Worm (Caenorhabditis elegans) whole organism, young adult: ENCODE data around the gene acn-1.

Experiments used
- B0019.2 ChIP-seq: fragments of 200-800 bp; sonication (Bioruptor generic); conservative IDR thresholded peaks from 2 replicates; pipeline ENCODE4 v1.3.6; 2022; ENCODE audit warnings: missing genetic modification reagents, missing genetic modification characterization, missing compliant biosample characterization
- B0261.1 ChIP-seq: sonication (generic microtip); optimal IDR thresholded peaks from 2 replicates; lab custom pipeline; 2016; ENCODE audit warnings: mild to moderate bottlenecking, missing genetic modification characterization, moderate library complexity, missing compliant biosample characterization
- B0336.3 ChIP-seq: fragments of 200-800 bp; sonication (Bioruptor generic); IDR thresholded peaks from 2 replicates; pipeline ENCODE4 v1.3.6; 2022; ENCODE audit warnings: missing genetic modification characterization, missing compliant biosample characterization
- F23B12.7 ChIP-seq: sonication (generic microtip); optimal IDR thresholded peaks from 2 replicates; lab custom pipeline; 2017; ENCODE audit warnings: missing genetic modification characterization, mild to moderate bottlenecking, missing compliant biosample characterization, antibody characterized with exemption, moderate library complexity; ENCODE audit not compliant: insufficient read depth
- F52B5.7 ChIP-seq: sonication (generic microtip); optimal IDR thresholded peaks from 2 replicates; lab custom pipeline; 2016; ENCODE audit warnings: mild to moderate bottlenecking, missing genetic modification characterization, missing compliant biosample characterization
- Y53G8AR.9 ChIP-seq: fragments of 200-800 bp; sonication (Bioruptor generic); conservative IDR thresholded peaks from 2 replicates; pipeline ENCODE4 v1.3.6; 2022; ENCODE audit warnings: missing genetic modification reagents, missing genetic modification characterization, missing compliant biosample characterization
- Y95B8A.8 ChIP-seq: fragments of 200-800 bp; sonication (Bioruptor generic); IDR thresholded peaks from 2 replicates; pipeline ENCODE4 v1.3.6; 2022; ENCODE audit warnings: missing genetic modification reagents, missing genetic modification characterization, missing compliant biosample characterization
- ama-1 ChIP-seq, 3 experiments: fragments of 150-350 bp in 1 of 3; sonication (generic microtip) in 2 of 3; optimal IDR thresholded peaks; 2 replicates each; lab custom pipeline; 2014 to 2018; ENCODE audit warnings: missing biosample characterization in 2 of 3, missing genetic modification characterization in 2 of 3, missing genetic modification reagents in 2 of 3
- aptf-2 ChIP-seq: fragments of 200-800 bp; sonication (Bioruptor generic); conservative IDR thresholded peaks from 2 replicates; pipeline ENCODE4 v1.3.6; 2022; ENCODE audit warnings: missing genetic modification reagents, missing genetic modification characterization, missing compliant biosample characterization
- aptf-3 ChIP-seq: fragments of 200-800 bp; sonication (Bioruptor generic); IDR thresholded peaks from 2 replicates; pipeline ENCODE4 v1.3.6; 2022; ENCODE audit warnings: missing genetic modification characterization, missing compliant biosample characterization
- bed-1 ChIP-seq: fragments of 200-800 bp; sonication (Bioruptor generic); IDR thresholded peaks from 2 replicates; pipeline ENCODE4 v1.3.6; 2022; ENCODE audit warnings: missing genetic modification reagents, missing genetic modification characterization, missing compliant biosample characterization
- ccch-3 ChIP-seq: fragments of 200-800 bp; sonication (Bioruptor generic); optimal IDR thresholded peaks from 2 replicates; lab custom pipeline; 2018; ENCODE audit warnings: mild to moderate bottlenecking, missing genetic modification characterization, missing compliant biosample characterization
- cebp-2 ChIP-seq: fragments of 200-800 bp; sonication (Bioruptor generic); IDR thresholded peaks from 2 replicates; pipeline ENCODE4 v1.3.6; 2022; ENCODE audit warnings: missing genetic modification characterization, missing compliant biosample characterization
- ceh-40 ChIP-seq: fragments of 200-800 bp; sonication (Bioruptor generic); IDR thresholded peaks from 2 replicates; pipeline ENCODE4 v1.3.6; 2022; ENCODE audit warnings: missing genetic modification characterization, missing compliant biosample characterization
- ceh-79 ChIP-seq: sonication (generic microtip); optimal IDR thresholded peaks from 2 replicates; lab custom pipeline; 2017; ENCODE audit warnings: mild to moderate bottlenecking, missing genetic modification characterization, missing compliant biosample characterization
- dox-1 ChIP-seq: fragments of 200-800 bp; sonication (Bioruptor generic); IDR thresholded peaks from 2 replicates; pipeline ENCODE4 v1.3.6; 2022; ENCODE audit warnings: missing genetic modification reagents, missing genetic modification characterization, missing compliant biosample characterization
- dpff-1 ChIP-seq: sonication (generic microtip); optimal IDR thresholded peaks from 2 replicates; lab custom pipeline; 2017; ENCODE audit warnings: mild to moderate bottlenecking, missing genetic modification characterization, missing compliant biosample characterization
- efl-1 ChIP-seq: fragments of 150-350 bp; optimal IDR thresholded peaks from 2 replicates; lab custom pipeline; 2014; ENCODE audit warnings: missing biosample characterization, missing genetic modification reagents, missing genetic modification characterization
- hlh-12 ChIP-seq: sonication (generic microtip); optimal IDR thresholded peaks from 2 replicates; lab custom pipeline; 2016; ENCODE audit warnings: missing genetic modification characterization, missing compliant biosample characterization
- hmg-20 ChIP-seq: fragments of 200-800 bp; sonication (Bioruptor generic); IDR thresholded peaks from 2 replicates; pipeline ENCODE4 v1.3.6; 2022; ENCODE audit warnings: missing genetic modification reagents, missing genetic modification characterization, missing compliant biosample characterization
- lin-35 ChIP-seq, 3 experiments: fragments of 150-350 bp in 2 of 3; sonication (generic microtip) in 1 of 3; optimal IDR thresholded peaks; 2 replicates each; lab custom pipeline; 2014 to 2018; ENCODE audit warnings: missing biosample characterization in 3 of 3, missing genetic modification characterization in 3 of 3, missing genetic modification reagents in 3 of 3
- lsl-1 ChIP-seq: fragments of 200-800 bp; sonication (Bioruptor generic); optimal IDR thresholded peaks from 2 replicates; lab custom pipeline; 2018; ENCODE audit warnings: mild to moderate bottlenecking, missing genetic modification characterization, moderate library complexity, missing compliant biosample characterization
- madf-6 ChIP-seq: fragments of 200-800 bp; sonication (Bioruptor generic); IDR thresholded peaks from 2 replicates; pipeline ENCODE4 v1.3.6; 2022; ENCODE audit warnings: missing genetic modification reagents, missing genetic modification characterization, missing compliant biosample characterization
- nhr-179 ChIP-seq: sonication (generic microtip); optimal IDR thresholded peaks from 2 replicates; lab custom pipeline; 2016; ENCODE audit warnings: mild to moderate bottlenecking, missing genetic modification characterization, missing compliant biosample characterization
- nhr-80 ChIP-seq: sonication (generic microtip); optimal IDR thresholded peaks from 2 replicates; lab custom pipeline; 2016; ENCODE audit warnings: missing genetic modification characterization, missing compliant biosample characterization
- repo-1 ChIP-seq: sonication (generic microtip); optimal IDR thresholded peaks from 2 replicates; lab custom pipeline; 2017; ENCODE audit warnings: mild to moderate bottlenecking, missing genetic modification characterization, missing compliant biosample characterization
- rpc-1 ChIP-seq, 2 experiments: fragments of 150-350 bp in 1 of 2; sonication (generic microtip) in 1 of 2; optimal IDR thresholded peaks; 2 replicates each; lab custom pipeline; 2014 to 2018; ENCODE audit warnings: missing biosample characterization in 1 of 2, missing genetic modification characterization in 1 of 2, missing genetic modification reagents in 1 of 2, missing genotype in 1 of 2
- snpc-3.4 ChIP-seq: sonication (generic microtip); optimal IDR thresholded peaks from 2 replicates; lab custom pipeline; 2017; ENCODE audit warnings: missing genetic modification characterization, mild to moderate bottlenecking, missing compliant biosample characterization, antibody characterized with exemption, moderate library complexity, missing genotype, missing genetic modification reagents
- tbp1 ChIP-seq: fragments of 200-800 bp; sonication (Bioruptor generic); optimal IDR thresholded peaks from 2 replicates; lab custom pipeline; 2018; ENCODE audit warnings: mild to moderate bottlenecking, missing genetic modification characterization, missing compliant biosample characterization
- tlf-1 ChIP-seq: fragments of 200-800 bp; sonication (Bioruptor generic); optimal IDR thresholded peaks from 2 replicates; lab custom pipeline; 2018; ENCODE audit warnings: mild to moderate bottlenecking, missing genetic modification characterization, missing compliant biosample characterization
- unc-130 ChIP-seq: sonication (generic microtip); optimal IDR thresholded peaks from 2 replicates; lab custom pipeline; 2016; ENCODE audit warnings: missing genetic modification reagents, missing genetic modification characterization, missing compliant biosample characterization
- unc-62 ChIP-seq: fragments of 150-350 bp; optimal IDR thresholded peaks from 2 replicates; lab custom pipeline; 2014; ENCODE audit warnings: missing biosample characterization, missing genetic modification reagents, missing genetic modification characterization
- xnd-1 ChIP-seq: sonication (generic microtip); optimal IDR thresholded peaks from 2 replicates; lab custom pipeline; 2016; ENCODE audit warnings: missing genotype, missing genetic modification reagents, missing genetic modification characterization, missing compliant biosample characterization
- zfh-2 ChIP-seq: fragments of 200-800 bp; sonication (Bioruptor generic); conservative IDR thresholded peaks from 2 replicates; pipeline ENCODE4 v1.3.6; 2022; ENCODE audit warnings: missing genetic modification reagents, missing genetic modification characterization, missing compliant biosample characterization
- ztf-25 ChIP-seq: fragments of 200-800 bp; sonication (Bioruptor generic); IDR thresholded peaks from 2 replicates; pipeline ENCODE4 v1.3.6; 2022; ENCODE audit warnings: missing genetic modification reagents, missing genetic modification characterization, missing compliant biosample characterization

Gene acn-1

DNA sequence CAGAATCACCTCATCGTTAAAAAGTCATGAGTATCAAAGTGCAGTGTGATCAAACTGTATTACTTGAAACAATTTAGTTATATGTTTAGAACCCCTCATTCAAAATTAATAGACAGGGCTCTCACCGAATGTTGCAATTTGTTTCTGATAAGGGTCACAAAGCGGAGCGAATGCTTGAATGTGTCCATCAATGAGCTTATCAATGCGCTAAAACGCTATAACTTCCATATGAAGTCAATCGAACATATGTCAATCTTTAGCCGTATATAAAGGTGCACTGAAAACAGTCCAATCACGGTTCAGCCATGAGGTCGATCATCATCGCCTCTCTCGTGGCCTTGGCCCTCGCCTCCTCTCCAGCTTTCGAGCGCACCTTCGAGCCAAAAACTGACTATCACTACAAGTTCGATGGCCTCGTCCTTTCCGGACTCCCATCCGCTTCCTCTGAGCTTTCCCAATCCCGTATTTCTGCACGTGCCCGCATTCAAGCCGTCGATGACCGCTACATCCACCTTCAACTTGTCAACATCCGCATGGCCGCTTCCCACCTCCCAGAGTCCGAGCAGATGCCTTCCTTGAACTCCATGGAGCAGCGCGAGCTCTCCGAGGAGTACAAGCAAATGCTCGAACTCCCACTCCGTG lies 4.0 kb upstream of the acn-1 start, which contains the start of gene vit-2 (continued):
- TF ChIP-seq tlf-1 (GFP tag; lab: Kevin White, UChicago) = no peak
- peak; percentile 76 for TF ChIP-seq zfh-2 (GFP tag; lab: Robert Waterston, UW)
- no peak for TF ChIP-seq Y95B8A.8 (GFP tag; lab: Robert Waterston, UW)
- peak; percentile 68 for TF ChIP-seq B0336.3
- TF ChIP-seq ccch-3 (GFP tag; lab: Kevin White, UChicago) = no peak
- TF ChIP-seq F52B5.7 (tag; lab: Kevin White, UChicago) = no peak
- no peak for TF ChIP-seq xnd-1 (tag; lab: Kevin White, UChicago)
- TF ChIP-seq dox-1 (GFP tag; lab: Robert Waterston, UW) = peak; percentile 60
- no peak for TF ChIP-seq ceh-79 (tag; lab: Kevin White, UChicago)
- TF ChIP-seq rpc-1 (optimal IDR thresholded peaks at IDR 0.05; lab: Kevin White, UChicago) = no peak
- TF ChIP-seq rpc-1 (tag; optimal IDR thresholded peaks at IDR 0.05; lab: Kevin White, UChicago) = no peak
- no peak for TF ChIP-seq B0019.2 (GFP tag; lab: Robert Waterston, UW)
- peak; percentile 11 for TF ChIP-seq tbp1
- peak; percentile 86 for TF ChIP-seq unc-62
- TF ChIP-seq aptf-2 (GFP tag; lab: Robert Waterston, UW) = no peak

DNA sequence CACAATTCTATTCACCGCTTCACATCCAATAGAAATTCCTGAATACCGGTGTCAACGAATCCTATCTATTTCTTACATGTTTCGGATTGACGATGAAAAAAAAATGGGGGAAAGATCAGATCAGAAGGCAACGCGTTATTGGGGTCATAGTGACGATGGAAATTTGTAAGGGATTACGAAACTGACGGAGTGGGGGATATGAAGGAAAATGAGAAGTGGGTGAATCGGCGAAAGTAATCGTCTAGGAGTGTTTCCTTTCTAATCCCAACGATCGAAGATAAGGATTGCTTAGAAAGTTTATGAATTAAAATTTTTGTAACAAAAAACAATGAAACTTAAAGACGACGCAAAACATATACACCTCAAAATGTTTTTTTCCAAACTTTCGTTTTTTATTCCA lies 2.1 kb upstream of the acn-1 start:
- TF ChIP-seq B0261.1 (tag; lab: Kevin White, UChicago) (no peak), efl-1 (GFP tag; lab: Kevin White, UChicago) (no peak), aptf-3 (GFP tag; lab: Robert Waterston, UW) (no peak), Y53G8AR.9 (GFP tag; lab: Robert Waterston, UW) (no peak)

DNA sequence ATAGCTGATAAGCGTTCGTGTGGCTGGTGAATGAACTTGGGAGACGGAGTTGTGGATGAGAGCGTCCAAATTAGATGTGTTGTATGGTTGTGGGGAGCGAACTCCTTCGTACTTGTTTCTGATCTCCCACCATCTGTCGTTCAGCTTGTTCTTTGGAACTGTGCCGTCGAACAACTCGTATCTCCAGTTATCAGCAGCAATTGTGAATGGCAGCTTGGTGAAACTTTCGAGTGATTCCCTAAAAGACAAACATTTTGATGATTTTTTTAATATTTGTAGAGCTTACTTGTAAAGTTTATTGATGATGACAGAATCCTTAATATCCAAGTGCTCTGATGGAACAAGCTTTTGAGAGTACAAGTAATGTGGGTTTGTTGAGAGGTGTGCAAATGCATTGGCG lies 2.9 kb downstream of the acn-1 start:
- peak; percentile 65 for TF ChIP-seq nhr-80 (tag; lab: Kevin White, UChicago)
- TF ChIP-seq F23B12.7 = no peak

DNA sequence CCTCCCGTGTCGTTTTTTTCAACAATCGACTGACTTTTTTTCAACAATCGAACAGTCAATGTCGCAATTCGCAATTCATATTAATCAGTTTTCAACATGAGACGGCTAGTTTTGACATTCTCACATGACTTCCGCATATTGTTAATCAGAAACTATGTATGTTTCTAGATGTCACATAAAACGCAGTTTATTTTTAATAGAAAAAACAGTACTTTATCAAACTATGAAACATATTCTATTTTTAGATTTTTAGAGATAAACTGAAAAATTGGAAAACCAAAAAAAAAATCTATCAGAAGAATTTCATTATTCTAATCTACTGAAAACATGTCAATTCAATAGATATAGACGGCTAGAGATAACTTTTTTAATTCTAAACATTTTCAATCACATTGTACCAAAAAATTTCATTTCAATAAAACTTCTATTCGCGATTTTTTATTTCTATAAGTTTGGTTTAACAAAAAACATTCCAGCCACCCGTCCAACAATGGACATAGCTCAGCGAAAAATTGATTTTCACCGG lies 9.4 kb downstream of the acn-1 start, which contains the start of gene pnk-4:
pnk-4 (plus strand) TSS at position 476 of the 526 bp plus-strand sequence.
- no peak for TF ChIP-seq unc-130 (GFP tag; lab: Kevin White, UChicago)
- no peak for TF ChIP-seq dpff-1 (tag; lab: Kevin White, UChicago)
- no peak for TF ChIP-seq bed-1 (GFP tag; lab: Robert Waterston, UW)
- no peak for TF ChIP-seq lsl-1 (GFP tag; lab: Kevin White, UChicago)
- no peak for TF ChIP-seq repo-1
- no peak for TF ChIP-seq hmg-20 (GFP tag; lab: Robert Waterston, UW)
- TF ChIP-seq nhr-179 (tag; lab: Kevin White, UChicago) = no peak
- TF ChIP-seq snpc-3.4 = no peak
- no peak for TF ChIP-seq hlh-12 (tag; lab: Kevin White, UChicago)
- no peak for TF ChIP-seq cebp-2 (GFP tag; lab: Robert Waterston, UW)
- TF ChIP-seq madf-6 (GFP tag; lab: Robert Waterston, UW) = no peak
- TF ChIP-seq aptf-2 (GFP tag; lab: Robert Waterston, UW) = no peak
- TF ChIP-seq lin-35 (GFP tag; optimal IDR thresholded peaks at IDR 0.05; lab: Kevin White, UChicago) = no peak
- no peak for TF ChIP-seq ama-1 (optimal IDR thresholded peaks at IDR 0.05; lab: Kevin White, UChicago)
- no peak for TF ChIP-seq ama-1 (GFP tag; optimal IDR thresholded peaks at IDR 0.05; lab: Kevin White, UChicago)
- no peak for TF ChIP-seq nhr-80 (tag; lab: Kevin White, UChicago)
- TF ChIP-seq ztf-25 (GFP tag; lab: Robert Waterston, UW) = no peak
- TF ChIP-seq ceh-40 (GFP tag; lab: Robert Waterston, UW) = no peak
